Worm (Caenorhabditis elegans): ENCODE measurements around the gene Y53G8AM.4.

- no peak for TF ChIP-seq W03F9.2 (tag; optimal IDR thresholded peaks at IDR 0.05)
- no peak for TF ChIP-seq dao-5 (tag; optimal IDR thresholded peaks at IDR 0.05)
- TF ChIP-seq him-1 (tag; optimal IDR thresholded peaks at IDR 0.05) = no peak
These were observed 23.1 kb upstream of the Y53G8AM.4 start, which contains the start of gene Y53G8AM.8 for ce11 chrIII:3278610-3279009.

All from whole organism, L4/young adult.